Worm (Caenorhabditis elegans): ENCODE data around the gene F12E12.2.

F12E12.2 gene

ce11 chrII:3787151-3787550 lies 47.4 kb downstream of the F12E12.2 start, which contains the start of gene T24E12.13:
T24E12.13 (plus strand) TSS chrII:3787451.
- no peak for TF ChIP-seq lin-13 (tag; optimal IDR thresholded peaks at IDR 0.05)
- no peak for TF ChIP-seq ztf-11 (tag; optimal IDR thresholded peaks at IDR 0.05)
- TF ChIP-seq cnd-1 (tag; optimal IDR thresholded peaks at IDR 0.05), result no peak
- TF ChIP-seq flh-1 (GFP tag; optimal IDR thresholded peaks at IDR 0.05), result no peak
- no peak for TF ChIP-seq nhr-76 (tag; optimal IDR thresholded peaks at IDR 0.05)
- TF ChIP-seq drap-1 (GFP tag; optimal IDR thresholded peaks at IDR 0.05), result no peak
- TF ChIP-seq sptf-1 (tag; optimal IDR thresholded peaks at IDR 0.05), result no peak
- no peak for TF ChIP-seq ces-1 (GFP tag; optimal IDR thresholded peaks at IDR 0.05)

- TF ChIP-seq M03D4.4 (tag; optimal IDR thresholded peaks at IDR 0.05), result no peak
- no peak for TF ChIP-seq ceh-83 (GFP tag; optimal IDR thresholded peaks at IDR 0.05)
- TF ChIP-seq tbx-8 (GFP tag; optimal IDR thresholded peaks at IDR 0.05), result no peak
- TF ChIP-seq nhr-237 (tag; optimal IDR thresholded peaks at IDR 0.05), result no peak
- TF ChIP-seq ham-2 (GFP tag; optimal IDR thresholded peaks at IDR 0.05), result no peak
- TF ChIP-seq bed-3 (GFP tag; optimal IDR thresholded peaks at IDR 0.05), result no peak
- TF ChIP-seq zip-8 (tag; optimal IDR thresholded peaks at IDR 0.05), result peak; percentile 91
- TF ChIP-seq blmp-1 (tag; optimal IDR thresholded peaks at IDR 0.05), result no peak
Observed at ce11 chrII:3788356-3788962, 48.7 kb downstream of the F12E12.2 start.
